In the genomic region with DNA sequence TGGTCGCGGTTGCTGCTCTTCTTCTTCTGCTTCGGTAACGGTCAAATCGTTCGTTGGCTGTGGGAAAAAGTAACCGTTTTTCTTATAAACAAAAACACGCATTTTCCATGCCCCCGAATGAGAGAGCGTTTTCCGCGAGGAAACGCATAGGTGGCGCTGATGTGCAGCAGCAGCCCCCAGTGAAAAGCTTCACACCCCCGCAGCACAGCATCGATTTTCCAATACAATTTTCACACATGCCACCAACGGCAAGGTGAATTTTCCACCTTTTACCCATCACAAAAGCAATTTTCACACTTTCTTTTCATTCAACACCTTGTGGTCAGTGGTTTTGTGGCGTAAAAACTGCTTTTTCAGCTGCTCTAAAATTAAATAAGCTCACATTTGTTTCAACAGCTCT, we compare ENCODE assay signal across 2 fruit fly cellular contexts.
A peak's percentile ranks its signal among the peaks of the same experiment; 100 is the strongest.
TF ChIP-seq lines count a peak whose summit lies in the region.

No protein-coding gene starts in this region.

- TF ChIP-seq CTCF in S2 (optimal IDR thresholded peaks at IDR 0.05; lab: Kevin White, UChicago) = peak; percentile 83 to 85
- peak; percentile 94 for TF ChIP-seq CTCF in whole organism, embryonic (GFP tag; optimal IDR thresholded peaks at IDR 0.05; lab: Kevin White, UChicago)

TF ChIP-seq in whole organism, embryonic, 481 proteins besides CTCF, POLR2A, EP300 and RAD21:
- TF ChIP-seq pan (optimal IDR thresholded peaks at IDR 0.05; lab: Kevin White, UChicago) (no peak), pan (GFP tag; optimal IDR thresholded peaks at IDR 0.05 in 1 of 2, IDR thresholded peaks at IDR 0.05 in 1 of 2) (peak in 1 of 2 experiments; percentile 8), MESR4 (GFP tag; optimal IDR thresholded peaks at IDR 0.05; lab: Kevin White, UChicago) (peak; percentile 80), Awh (GFP tag; IDR thresholded peaks at IDR 0.05; lab: Robert Waterston, UW) (0 out of 2 replicates have a peak, but pooled peaks have one; percentile 25), MBD-R2 (GFP tag; IDR thresholded peaks at IDR 0.05; lab: Robert Waterston, UW) (peak; percentile 57), lov (optimal IDR thresholded peaks at IDR 0.05; lab: Kevin White, UChicago) (no peak), lov (GFP tag; IDR thresholded peaks at IDR 0.05; lab: Robert Waterston, UW) (0 out of 3 replicates have a peak, but pooled peaks have one; percentile 11), tup (GFP tag; optimal IDR thresholded peaks at IDR 0.05; lab: Kevin White, UChicago) (no peak), Side (GFP tag; optimal IDR thresholded peaks at IDR 0.05; lab: Kevin White, UChicago) (no peak), bowl (GFP tag; IDR thresholded peaks at IDR 0.05; lab: Robert Waterston, UW) (0 out of 2 replicates have a peak, but pooled peaks have one; percentile 19), YL-1 (GFP tag; optimal IDR thresholded peaks at IDR 0.05; lab: Kevin White, UChicago) (peak; percentile 1), onecut (GFP tag; IDR thresholded peaks at IDR 0.05; lab: Robert Waterston, UW) (peak; percentile 100), crol (GFP tag; IDR thresholded peaks at IDR 0.05; lab: Robert Waterston, UW) (peak; percentile 75), Hr39 (optimal IDR thresholded peaks at IDR 0.05; lab: Kevin White, UChicago) (no peak), CG17385 (GFP tag; optimal IDR thresholded peaks at IDR 0.05; lab: Kevin White, UChicago) (peak; percentile 61), gfzf (GFP tag; optimal IDR thresholded peaks at IDR 0.05; lab: Kevin White, UChicago) (peak; percentile 0)
